Worm (Caenorhabditis elegans) whole organism, L3 larva: Measurements from ENCODE around the gene str-56.

ENCODE experiments used
- daf-12 ChIP-seq: fragments of 150-350 bp; optimal IDR thresholded peaks from 2 replicates; lab custom pipeline; 2014; ENCODE audit warnings: missing biosample characterization, missing genetic modification reagents, missing genetic modification characterization
- jun-1 ChIP-seq: fragments of 150-350 bp; optimal IDR thresholded peaks from 2 replicates; lab custom pipeline; 2014; ENCODE audit warnings: missing biosample characterization, missing genetic modification reagents, missing genetic modification characterization
- lin-15B ChIP-seq: fragments of 150-350 bp; optimal IDR thresholded peaks from 2 replicates; lab custom pipeline; 2014; ENCODE audit warnings: missing biosample characterization, missing genetic modification characterization

- TF ChIP-seq daf-12 (tag; lab: Kevin White, UChicago) (no peak), lin-15B (tag; lab: Kevin White, UChicago) (no peak), jun-1 (tag; lab: Kevin White, UChicago) (no peak)
These were observed 5.0 kb upstream of the str-56 start, which contains the start of gene fbxa-197 for ce11 chrV:15867373-15867772.
